Fruit fly (Drosophila melanogaster) whole organism, prepupa: Measurements from ENCODE around the gene Notum.

Experiments
- Blimp-1 ChIP-seq: fragments of 200-800 bp; sonication (Bioruptor generic); optimal IDR thresholded peaks from 3 replicates; lab custom pipeline; 2017; ENCODE audit warnings: missing biosample characterization, missing genetic modification characterization, mild to moderate bottlenecking, moderate library complexity, missing genetic modification reagents
- CG10631 ChIP-seq: fragments of 200-800 bp; sonication (Bioruptor generic); optimal IDR thresholded peaks from 2 replicates; lab custom pipeline; 2016; ENCODE audit warnings: missing biosample characterization, missing genetic modification characterization
- CG10669 ChIP-seq: fragments of 200-800 bp; sonication (Bioruptor generic); optimal IDR thresholded peaks from 3 replicates; lab custom pipeline; 2018; ENCODE audit warnings: missing biosample characterization, mild to moderate bottlenecking, missing genetic modification characterization, moderate library complexity
- CG11294 ChIP-seq: fragments of 200-800 bp; sonication (Bioruptor generic); IDR thresholded peaks from 2 replicates; pipeline ENCODE4 v1.3.6; 2022; ENCODE audit warnings: missing biosample characterization, missing genetic modification characterization
- CG11762 ChIP-seq: fragments of 200-800 bp; sonication (Bioruptor generic); optimal IDR thresholded peaks from 3 replicates; lab custom pipeline; 2016; ENCODE audit warnings: missing biosample characterization, missing genetic modification characterization; ENCODE audit not compliant: insufficient read depth
- CG11902 ChIP-seq: fragments of 200-800 bp; sonication (Bioruptor generic); optimal IDR thresholded peaks from 3 replicates; lab custom pipeline; 2016; ENCODE audit warnings: missing biosample characterization, missing genetic modification characterization
- CG1621 ChIP-seq: fragments of 200-800 bp; sonication (Bioruptor generic); optimal IDR thresholded peaks from 3 replicates; lab custom pipeline; 2018; ENCODE audit warnings: missing biosample characterization, mild to moderate bottlenecking, missing genetic modification characterization
- CG16779 ChIP-seq: fragments of 200-800 bp; sonication (Bioruptor generic); optimal IDR thresholded peaks from 3 replicates; lab custom pipeline; 2017; ENCODE audit warnings: missing biosample characterization, mild to moderate bottlenecking, missing genetic modification characterization
- CG3032 ChIP-seq: fragments of 200-800 bp; optimal IDR thresholded peaks from 2 replicates; lab custom pipeline; 2019; ENCODE audit warnings: missing biosample characterization, mild to moderate bottlenecking, missing genetic modification characterization, moderate library complexity
- CG32006 ChIP-seq: fragments of 200-800 bp; sonication (Bioruptor generic); optimal IDR thresholded peaks from 3 replicates; lab custom pipeline; 2017; ENCODE audit warnings: missing biosample characterization, mild to moderate bottlenecking, missing genetic modification characterization
- CG34406 ChIP-seq: fragments of 200-800 bp; sonication (Bioruptor generic); optimal IDR thresholded peaks from 3 replicates; lab custom pipeline; 2016; ENCODE audit warnings: missing biosample characterization, missing genetic modification characterization
- CG3919 ChIP-seq: fragments of 200-800 bp; sonication (Bioruptor generic); optimal IDR thresholded peaks from 3 replicates; lab custom pipeline; 2016; ENCODE audit warnings: missing biosample characterization, missing genetic modification characterization
- CG6163 ChIP-seq: fragments of 200-800 bp; sonication (Bioruptor generic); IDR thresholded peaks from 3 replicates; pipeline ENCODE4 v1.3.6; 2022; ENCODE audit warnings: missing biosample characterization, missing genetic modification characterization
- CG6276 ChIP-seq: fragments of 200-800 bp; sonication (Bioruptor generic); optimal IDR thresholded peaks from 2 replicates; lab custom pipeline; 2017; ENCODE audit warnings: missing biosample characterization, mild to moderate bottlenecking, missing genetic modification characterization
- CG7368 ChIP-seq: fragments of 200-800 bp; sonication (Bioruptor generic); optimal IDR thresholded peaks from 3 replicates; lab custom pipeline; 2016; ENCODE audit warnings: missing biosample characterization, missing genetic modification characterization
- CG8119 ChIP-seq: fragments of 200-800 bp; sonication (Bioruptor generic); IDR thresholded peaks from 3 replicates; pipeline ENCODE4 v1.3.6; 2022; ENCODE audit warnings: missing biosample characterization, missing genetic modification characterization
- CG8319 ChIP-seq: fragments of 200-800 bp; sonication (Bioruptor generic); optimal IDR thresholded peaks from 3 replicates; lab custom pipeline; 2016; ENCODE audit warnings: missing biosample characterization, missing genetic modification characterization
- CG8632 ChIP-seq: fragments of 200-800 bp; sonication (Bioruptor generic); optimal IDR thresholded peaks from 3 replicates; lab custom pipeline; 2016; ENCODE audit warnings: missing biosample characterization, missing genetic modification characterization
- CG9139 ChIP-seq: fragments of 200-800 bp; sonication (Bioruptor generic); optimal IDR thresholded peaks from 3 replicates; lab custom pipeline; 2017; ENCODE audit warnings: missing biosample characterization, mild to moderate bottlenecking, missing genetic modification characterization
- Eip78C ChIP-seq: fragments of 200-800 bp; sonication (Bioruptor generic); peaks from one replicate; lab custom pipeline; 2016; ENCODE audit warnings: missing biosample characterization, missing genetic modification characterization
- Eip93F ChIP-seq: fragments of 200-800 bp; sonication (Bioruptor generic); optimal IDR thresholded peaks from 2 replicates; lab custom pipeline; 2016; ENCODE audit warnings: missing biosample characterization, mild to moderate bottlenecking, missing genetic modification characterization
- Ets21C ChIP-seq: fragments of 200-800 bp; sonication (Bioruptor generic); optimal IDR thresholded peaks from 3 replicates; lab custom pipeline; 2016; ENCODE audit warnings: missing biosample characterization, missing genetic modification characterization
- Hr38 ChIP-seq: sonication (Bioruptor generic); optimal IDR thresholded peaks from 2 replicates; lab custom pipeline; 2016; ENCODE audit warnings: missing biosample characterization, missing genetic modification characterization
- Hr39 ChIP-seq: fragments of 200-800 bp; sonication (Bioruptor generic); optimal IDR thresholded peaks from 2 replicates; lab custom pipeline; 2016; ENCODE audit warnings: missing biosample characterization, missing genetic modification characterization
- Hr4 ChIP-seq: fragments of 200-800 bp; sonication (Bioruptor generic); optimal IDR thresholded peaks from 3 replicates; lab custom pipeline; 2016; ENCODE audit warnings: missing biosample characterization, missing genetic modification characterization
- Lpt ChIP-seq: fragments of 200-800 bp; sonication (Bioruptor generic); optimal IDR thresholded peaks from 3 replicates; lab custom pipeline; 2016; ENCODE audit warnings: missing biosample characterization, missing genetic modification characterization
- OdsH ChIP-seq: fragments of 200-800 bp; sonication (Bioruptor generic); optimal IDR thresholded peaks from 3 replicates; lab custom pipeline; 2016; ENCODE audit warnings: missing biosample characterization, missing genetic modification characterization
- Sox14 ChIP-seq: fragments of 200-800 bp; sonication (Bioruptor generic); optimal IDR thresholded peaks from 3 replicates; lab custom pipeline; 2016; ENCODE audit warnings: missing biosample characterization, missing genetic modification characterization
- Sox15 ChIP-seq: fragments of 200-800 bp; sonication (Bioruptor generic); optimal IDR thresholded peaks from 3 replicates; lab custom pipeline; 2016; ENCODE audit warnings: missing biosample characterization, missing genetic modification characterization
- achi ChIP-seq: fragments of 200-800 bp; sonication (Bioruptor generic); optimal IDR thresholded peaks from 3 replicates; lab custom pipeline; 2016; ENCODE audit warnings: missing biosample characterization, missing genetic modification characterization
- acj6 ChIP-seq: fragments of 200-800 bp; sonication (Bioruptor generic); optimal IDR thresholded peaks from 3 replicates; lab custom pipeline; 2016; ENCODE audit warnings: missing biosample characterization, missing genetic modification characterization
- cyc ChIP-seq: fragments of 200-800 bp; sonication (Bioruptor generic); optimal IDR thresholded peaks from 3 replicates; lab custom pipeline; 2016; ENCODE audit warnings: missing biosample characterization, missing genetic modification characterization
- dac ChIP-seq: fragments of 200-800 bp; sonication (Bioruptor generic); optimal IDR thresholded peaks from 2 replicates; lab custom pipeline; 2017; ENCODE audit warnings: missing biosample characterization, mild to moderate bottlenecking, missing genetic modification characterization
- eg ChIP-seq: fragments of 200-800 bp; sonication (Bioruptor generic); IDR thresholded peaks from 3 replicates; pipeline ENCODE4 v1.3.6; 2022; ENCODE audit warnings: missing biosample characterization, missing genetic modification characterization
- esn ChIP-seq: fragments of 200-800 bp; sonication (Bioruptor generic); optimal IDR thresholded peaks from 2 replicates; lab custom pipeline; 2016; ENCODE audit warnings: missing biosample characterization, mild to moderate bottlenecking, missing genetic modification characterization, moderate library complexity
- fd59A ChIP-seq: fragments of 200-800 bp; sonication (Bioruptor generic); optimal IDR thresholded peaks from 2 replicates; lab custom pipeline; 2017; ENCODE audit warnings: missing biosample characterization, mild to moderate bottlenecking, missing genetic modification characterization, missing genetic modification reagents
- fd85E ChIP-seq: fragments of 200-800 bp; sonication (Bioruptor generic); optimal IDR thresholded peaks from 3 replicates; lab custom pipeline; 2016; ENCODE audit warnings: missing biosample characterization, missing genetic modification characterization
- fkh ChIP-seq: fragments of 200-800 bp; sonication (Bioruptor generic); optimal IDR thresholded peaks from 3 replicates; lab custom pipeline; 2017; ENCODE audit warnings: missing biosample characterization, mild to moderate bottlenecking, missing genetic modification characterization, moderate library complexity
- net ChIP-seq: fragments of 200-800 bp; sonication (Bioruptor generic); optimal IDR thresholded peaks from 3 replicates; lab custom pipeline; 2016; ENCODE audit warnings: missing biosample characterization, missing genetic modification characterization
- salr ChIP-seq, 2 experiments: fragments of 200-800 bp; sonication (Bioruptor generic); optimal IDR thresholded peaks; 3 replicates each; lab custom pipeline; 2016 to 2018; ENCODE audit warnings: missing biosample characterization in 2 of 2, missing genetic modification characterization in 2 of 2, mild to moderate bottlenecking in 1 of 2
- spab ChIP-seq: fragments of 200-800 bp; sonication (Bioruptor generic); optimal IDR thresholded peaks from 2 replicates; lab custom pipeline; 2017; ENCODE audit warnings: missing biosample characterization, mild to moderate bottlenecking, missing genetic modification characterization, missing genetic modification reagents
- svp ChIP-seq: fragments of 200-800 bp; sonication (Bioruptor generic); peaks from one replicate; lab custom pipeline; 2016; ENCODE audit warnings: missing biosample characterization, missing genetic modification characterization
- topi ChIP-seq: fragments of 200-800 bp; sonication (Bioruptor generic); optimal IDR thresholded peaks from 3 replicates; lab custom pipeline; 2016; ENCODE audit warnings: missing biosample characterization, missing genetic modification characterization

The Notum gene

DNA sequence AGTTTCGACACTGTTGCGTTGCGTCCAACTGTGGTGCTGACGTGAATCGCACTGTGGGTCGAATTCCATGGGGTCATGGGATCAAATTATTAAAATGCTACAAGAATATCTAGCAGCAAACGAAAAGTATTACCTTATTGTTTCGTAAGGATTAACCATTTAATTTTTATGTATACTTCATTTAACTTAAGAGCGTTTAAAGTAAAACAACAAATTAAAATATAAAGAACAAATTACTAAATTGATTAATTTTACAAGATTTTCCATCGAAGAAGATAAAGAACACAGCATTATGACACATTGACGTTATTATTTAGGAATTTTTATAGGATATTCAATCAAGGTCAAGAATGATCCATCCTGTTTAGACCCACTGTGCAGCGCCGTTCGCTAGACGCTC lies 30.8 kb downstream of the Notum start (continued):
- TF ChIP-seq Hr4 (peak; percentile 58), OdsH (GFP tag; lab: Kevin White, UChicago) (peak; percentile 40), CG34406 (peak; percentile 12), eg (GFP tag; lab: Robert Waterston, UW) (0 out of 3 replicates have a peak, but pooled peaks have one; percentile 48), Eip93F (GFP tag; lab: Kevin White, UChicago) (no peak), CG32006 (GFP tag; lab: Kevin White, UChicago) (peak; percentile 66), Sox14 (GFP tag; lab: Kevin White, UChicago) (peak; percentile 24), CG11762 (GFP tag; lab: Kevin White, UChicago) (no peak), achi (GFP tag; lab: Kevin White, UChicago) (peak; percentile 40), Lpt (GFP tag; lab: Kevin White, UChicago) (peak; percentile 1), CG11294 (GFP tag; lab: Robert Waterston, UW) (no peak; the same call in 1 of the 2 replicates), CG8632 (GFP tag; lab: Kevin White, UChicago) (no peak), Sox15 (GFP tag; lab: Kevin White, UChicago) (peak; percentile 6), esn (GFP tag; lab: Kevin White, UChicago) (peak; percentile 44), fd59A (GFP tag; lab: Kevin White, UChicago) (no peak), topi (GFP tag; lab: Kevin White, UChicago) (peak; percentile 12)
- TF ChIP-seq, all 60 proteins: peak for 26

DNA sequence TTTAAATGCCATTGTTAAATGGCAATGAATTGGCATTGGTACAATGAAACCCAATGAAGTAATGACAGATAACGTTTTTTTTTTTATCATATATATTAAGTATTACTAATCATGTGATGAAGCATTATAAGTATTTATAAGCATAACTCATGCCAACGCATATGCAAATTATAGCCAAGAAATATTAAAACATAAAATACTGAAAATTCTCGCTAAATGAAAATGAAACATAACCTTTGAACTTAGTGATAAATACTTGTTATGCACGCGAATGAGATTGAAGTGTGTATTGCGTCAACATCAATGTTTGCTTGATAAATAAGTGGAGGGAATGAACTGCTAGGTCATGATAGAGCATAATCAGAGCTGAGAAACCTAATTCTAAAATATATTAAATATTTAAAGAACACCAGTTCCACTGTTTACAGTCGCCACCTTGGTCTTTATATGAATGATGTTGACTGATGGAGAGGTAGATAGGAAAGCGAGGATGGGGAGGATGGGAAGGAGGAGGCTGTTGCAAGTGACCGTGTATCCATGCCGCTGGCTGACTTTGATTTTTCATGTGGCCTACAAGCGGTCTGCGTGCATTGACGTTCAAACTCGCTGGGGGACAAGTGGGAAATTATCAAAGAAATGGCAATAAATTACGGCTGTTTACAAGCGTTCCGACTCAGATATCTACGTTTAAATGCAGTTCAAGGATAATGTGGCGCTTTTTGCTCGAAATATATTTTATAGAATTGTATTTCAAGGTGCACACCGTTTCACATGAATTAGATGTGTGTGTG lies 33.0 kb downstream of the Notum start:
- peak; percentile 23 for TF ChIP-seq CG6276 (GFP tag; lab: Kevin White, UChicago)
- TF ChIP-seq salr (GFP tag; optimal IDR thresholded peaks at IDR 0.05; lab: Kevin White, UChicago) = peak in 1 of 2 experiments; percentile 17
- no peak for TF ChIP-seq CG3919
- TF ChIP-seq fkh = peak; percentile 62
- peak; percentile 28 for TF ChIP-seq net
- peak; percentile 12 for TF ChIP-seq CG32006 (GFP tag; lab: Kevin White, UChicago)
- TF ChIP-seq CG11902 (GFP tag; lab: Kevin White, UChicago) = no peak
- TF ChIP-seq Eip78C (GFP tag; lab: Kevin White, UChicago) = peak; percentile 54
- peak; percentile 61 for TF ChIP-seq svp
- TF ChIP-seq Hr38 (GFP tag; lab: Kevin White, UChicago) = no peak
- no peak for TF ChIP-seq achi (GFP tag; lab: Kevin White, UChicago)

DNA sequence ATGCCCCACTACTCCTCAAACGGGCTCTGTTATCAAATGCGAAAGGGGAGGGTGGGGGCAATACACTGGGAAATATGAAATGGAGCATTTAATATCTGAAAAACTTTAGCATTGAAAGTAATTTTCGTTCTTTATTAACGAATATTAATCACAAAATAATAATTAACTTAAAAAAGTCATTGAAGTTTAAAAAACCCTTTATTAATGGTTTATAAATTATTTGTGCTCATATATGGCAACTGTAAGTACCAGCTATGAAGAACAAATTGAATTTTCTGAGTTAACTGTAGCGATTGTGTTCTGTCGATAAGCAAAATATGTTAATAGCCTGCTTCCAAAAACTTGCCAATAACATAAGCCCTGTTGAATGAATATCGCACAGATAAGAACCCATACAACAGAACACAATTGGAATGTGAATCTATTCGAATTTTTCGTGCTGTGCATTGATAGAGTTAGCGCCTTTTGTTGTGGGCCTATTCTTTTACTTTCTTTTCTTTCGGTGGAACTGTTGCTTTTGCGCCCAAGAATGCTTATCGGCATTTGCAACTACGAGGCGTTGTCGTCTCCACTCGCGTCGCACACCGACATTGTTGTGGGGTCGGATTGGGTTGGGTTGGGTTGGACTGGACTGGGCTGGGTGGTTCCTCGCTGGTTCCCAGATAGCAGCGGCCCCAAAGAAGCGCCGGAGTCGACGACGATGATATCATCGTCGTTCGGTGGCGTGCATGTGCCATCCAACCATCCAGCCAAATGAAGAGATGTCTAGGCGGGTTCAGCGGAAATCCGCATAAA lies 37.7 kb downstream of the Notum start:
- peak; percentile 40; the same call in 2 of the 3 replicates for TF ChIP-seq CG8119
- TF ChIP-seq achi (GFP tag; lab: Kevin White, UChicago) = no peak
- TF ChIP-seq OdsH (GFP tag; lab: Kevin White, UChicago) = peak; percentile 38
- TF ChIP-seq Ets21C (GFP tag; lab: Kevin White, UChicago) = no peak
- peak; percentile 53 for TF ChIP-seq CG10631 (GFP tag; lab: Kevin White, UChicago)
- no peak for TF ChIP-seq CG1621 (tag; lab: Kevin White, UChicago)
- no peak for TF ChIP-seq CG11294 (GFP tag; lab: Robert Waterston, UW)
- peak; percentile 58 for TF ChIP-seq acj6 (GFP tag; lab: Kevin White, UChicago)
- TF ChIP-seq spab (GFP tag; lab: Kevin White, UChicago) = no peak
- no peak for TF ChIP-seq CG3919
- no peak for TF ChIP-seq Blimp-1 (GFP tag; lab: Kevin White, UChicago)
- TF ChIP-seq CG8632 (GFP tag; lab: Kevin White, UChicago) = peak; percentile 16
- TF ChIP-seq CG8319 (GFP tag; lab: Kevin White, UChicago) = no peak
- TF ChIP-seq Lpt (GFP tag; lab: Kevin White, UChicago) = no peak
- TF ChIP-seq dac (GFP tag; lab: Kevin White, UChicago) = no peak
- TF ChIP-seq fd85E (GFP tag; lab: Kevin White, UChicago) = no peak
- no peak for TF ChIP-seq CG16779
- TF ChIP-seq CG6163 (GFP tag; lab: Robert Waterston, UW) = no peak
- TF ChIP-seq CG7368 (GFP tag; lab: Kevin White, UChicago) = no peak
- no peak for TF ChIP-seq Sox15 (GFP tag; lab: Kevin White, UChicago)
- TF ChIP-seq Eip93F (GFP tag; lab: Kevin White, UChicago) = no peak
- no peak for TF ChIP-seq CG11762 (GFP tag; lab: Kevin White, UChicago)
- TF ChIP-seq fkh = no peak
- TF ChIP-seq CG9139 (GFP tag; lab: Kevin White, UChicago) = no peak
- TF ChIP-seq CG3032 (tag; lab: Kevin White, UChicago) = no peak
- no peak for TF ChIP-seq cyc (GFP tag; lab: Kevin White, UChicago)
- peak; percentile 62 for TF ChIP-seq Hr4
- no peak for TF ChIP-seq CG32006 (GFP tag; lab: Kevin White, UChicago)
- no peak for TF ChIP-seq Hr39 (GFP tag; lab: Kevin White, UChicago)
- no peak for TF ChIP-seq CG10669 (GFP tag; lab: Kevin White, UChicago)
